Worm (Caenorhabditis elegans): ENCODE results near the gene ham-2.

The ham-2 gene

ce11 chrX:4554385-4554784, at the start of gene ham-2:
TSS of gene ham-2 (plus strand) at chrX:4554685.
- TF ChIP-seq ama-1 (optimal IDR thresholded peaks at IDR 0.05) (no peak), pha-4 (tag; optimal IDR thresholded peaks at IDR 0.05) (no peak), fkh-2 (tag; optimal IDR thresholded peaks at IDR 0.05) (no peak)

- TF ChIP-seq elt-2 (tag; optimal IDR thresholded peaks at IDR 0.05) (peak; percentile 63), ceh-28 (tag; optimal IDR thresholded peaks at IDR 0.05) (peak; percentile 1), jun-1 (tag; optimal IDR thresholded peaks at IDR 0.05) (peak; percentile 34), daf-12 (tag; optimal IDR thresholded peaks at IDR 0.05) (no peak), eor-1 (tag; optimal IDR thresholded peaks at IDR 0.05) (no peak), nhr-25 (tag; optimal IDR thresholded peaks at IDR 0.05) (peak; percentile 24), fos-1 (tag; optimal IDR thresholded peaks at IDR 0.05) (no peak), pqm-1 (tag; optimal IDR thresholded peaks at IDR 0.05) (peak; percentile 57), ztf-11 (tag; optimal IDR thresholded peaks at IDR 0.05) (no peak), pha-4 (tag; optimal IDR thresholded peaks at IDR 0.05) (peak; percentile 67)
Measured at ce11 chrX:4507122-4507681, 47.3 kb upstream of the ham-2 start.

- TF ChIP-seq unc-62 (GFP tag; optimal IDR thresholded peaks at IDR 0.05), result no peak
Measured at ce11 chrX:4508209-4508608, 46.3 kb upstream of the ham-2 start, which contains the start of gene rhi-1. TSS of gene rhi-1 (plus strand) at chrX:4508509.

- TF ChIP-seq snpc-4 (tag; optimal IDR thresholded peaks at IDR 0.05) (peak; percentile 45), hmg-11 (tag; optimal IDR thresholded peaks at IDR 0.05) (peak; percentile 0), skn-1 (tag; optimal IDR thresholded peaks at IDR 0.05) (no peak), nfya-1 (tag; optimal IDR thresholded peaks at IDR 0.05; ENCODE audit: insufficient read depth) (peak; percentile 46), unc-39 (tag; optimal IDR thresholded peaks at IDR 0.05) (no peak), nhr-25 (tag; optimal IDR thresholded peaks at IDR 0.05) (peak; percentile 11), elt-2 (tag; optimal IDR thresholded peaks at IDR 0.05) (peak; percentile 20)
Measured at ce11 chrX:4513657-4514143, 40.8 kb upstream of the ham-2 start, which contains the start of gene spr-3. TSS of gene spr-3 (plus strand) at chrX:4514093.

DNA sequence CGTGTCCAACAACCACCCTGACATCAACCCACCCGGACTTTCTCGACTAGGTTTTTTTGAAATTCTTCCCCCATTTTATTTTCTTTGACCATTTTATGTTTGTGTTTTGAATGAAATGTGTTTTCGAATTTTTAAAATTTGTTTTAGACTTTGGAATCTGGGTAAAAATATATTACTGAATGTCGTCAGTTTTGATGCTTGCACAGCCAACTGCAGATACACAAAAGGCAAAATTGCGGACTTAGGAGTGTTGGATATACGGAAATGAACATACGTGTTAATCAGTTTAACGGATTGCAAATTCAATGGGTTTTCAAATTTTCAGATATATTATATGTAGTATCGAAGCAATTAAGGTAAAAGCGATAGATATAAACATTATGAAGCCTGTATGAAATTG, 37.7 kb upstream of the ham-2 start:
- TF ChIP-seq pha-4 (tag; optimal IDR thresholded peaks at IDR 0.05) (peak; percentile 29), nfya-1 (tag; optimal IDR thresholded peaks at IDR 0.05; ENCODE audit: insufficient read depth) (peak; percentile 62), nhr-43 (tag; optimal IDR thresholded peaks at IDR 0.05; ENCODE audit: poor library complexity, severe bottlenecking) (no peak), elt-2 (tag; optimal IDR thresholded peaks at IDR 0.05) (peak; percentile 2), sea-2 (GFP tag; optimal IDR thresholded peaks at IDR 0.05) (no peak), elt-1 (tag; optimal IDR thresholded peaks at IDR 0.05) (no peak), fos-1 (tag; optimal IDR thresholded peaks at IDR 0.05) (no peak)

DNA sequence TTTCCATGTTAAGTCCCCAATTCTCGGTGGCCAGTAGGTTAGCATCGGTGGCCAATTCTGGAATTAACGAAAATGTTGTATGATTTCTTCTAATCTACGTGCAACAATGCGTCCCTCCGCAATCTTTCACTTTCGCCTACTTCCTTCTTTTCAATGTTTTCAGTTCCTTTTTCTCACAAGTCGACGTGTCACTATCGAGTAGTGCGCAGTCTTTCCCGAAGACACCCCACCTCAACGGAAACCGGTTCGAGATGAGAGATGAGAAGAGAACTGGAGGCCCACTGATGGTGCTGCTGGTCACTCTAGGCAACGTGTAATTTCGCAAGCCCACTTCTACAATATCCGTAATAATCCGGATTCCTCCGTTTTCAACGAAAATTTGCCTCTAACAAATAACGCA, 34.5 kb upstream of the ham-2 start:
- TF ChIP-seq mdl-1 (tag; optimal IDR thresholded peaks at IDR 0.05) (no peak), nhr-43 (tag; optimal IDR thresholded peaks at IDR 0.05; ENCODE audit: poor library complexity, severe bottlenecking) (peak; percentile 79), nhr-23 (tag; optimal IDR thresholded peaks at IDR 0.05) (peak; percentile 91), ceh-28 (tag; optimal IDR thresholded peaks at IDR 0.05) (peak; percentile 33), elt-3 (tag; optimal IDR thresholded peaks at IDR 0.05) (peak in 1 of 3 experiments; percentile 54), lsy-12 (tag; optimal IDR thresholded peaks at IDR 0.05) (peak; percentile 27), nhr-25 (tag; optimal IDR thresholded peaks at IDR 0.05) (peak; percentile 71), nhr-12 (tag; optimal IDR thresholded peaks at IDR 0.05) (no peak), ceh-16 (tag; optimal IDR thresholded peaks at IDR 0.05) (no peak), snpc-4 (tag; optimal IDR thresholded peaks at IDR 0.05) (no peak), nfya-1 (tag; optimal IDR thresholded peaks at IDR 0.05; ENCODE audit: insufficient read depth) (peak; percentile 42), eor-1 (tag; optimal IDR thresholded peaks at IDR 0.05) (no peak), unc-62 (GFP tag; optimal IDR thresholded peaks at IDR 0.05) (peak; percentile 39), hmg-11 (tag; optimal IDR thresholded peaks at IDR 0.05) (no peak), egl-27 (tag; optimal IDR thresholded peaks at IDR 0.05) (no peak)

ce11 chrX:4521166-4521565, 33.3 kb upstream of the ham-2 start:
- TF ChIP-seq nfya-1 (tag; optimal IDR thresholded peaks at IDR 0.05; ENCODE audit: insufficient read depth) (peak; percentile 31), pqm-1 (tag; optimal IDR thresholded peaks at IDR 0.05) (no peak)
